Worm (Caenorhabditis elegans): ENCODE results near the gene C52E4.12.
"Not testable (repeated sequence)": the region's sequence is repeated elsewhere in the genome, so short reads cannot be mapped to it uniquely, and the experiment has no call there.

Gene C52E4.12

DNA sequence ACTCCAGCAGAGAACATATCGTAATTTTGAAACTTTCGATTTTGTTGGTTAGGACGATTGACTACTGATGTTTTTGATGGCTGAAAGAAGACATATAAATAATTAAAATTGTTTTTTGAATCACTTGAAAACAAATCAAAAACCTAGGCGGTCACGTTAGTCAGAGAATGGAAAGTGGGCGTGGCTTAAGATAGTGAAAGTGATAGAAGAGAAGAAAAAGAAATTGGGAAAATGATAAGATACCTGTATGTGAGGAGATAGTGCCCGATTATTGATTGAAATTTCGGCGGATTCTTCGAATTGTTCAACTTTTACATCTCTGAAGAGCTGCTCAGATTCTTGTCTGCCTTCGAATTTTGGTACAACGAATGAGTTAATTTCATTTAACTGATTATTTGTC, 15.7 kb downstream of the C52E4.12 start:
- TF ChIP-seq flt-1 (GFP tag; IDR thresholded peaks at IDR 0.05), result no peak
- no peak for TF ChIP-seq hmg-4 (GFP tag; optimal IDR thresholded peaks at IDR 0.05)
- no peak for TF ChIP-seq tbx-37 (GFP tag; conservative IDR thresholded peaks at IDR 0.05)
- TF ChIP-seq B0310.2 (tag; optimal IDR thresholded peaks at IDR 0.05), result no peak
- TF ChIP-seq aly-1 (tag; optimal IDR thresholded peaks at IDR 0.05), result no peak
- TF ChIP-seq sea-1 (GFP tag; conservative IDR thresholded peaks at IDR 0.05), result no peak
- TF ChIP-seq hmbx-1 (tag; optimal IDR thresholded peaks at IDR 0.05), result no peak
- no peak for TF ChIP-seq scrt-1 (GFP tag; IDR thresholded peaks at IDR 0.05)
- TF ChIP-seq ceh-36 (tag; optimal IDR thresholded peaks at IDR 0.05), result no peak
- no peak for TF ChIP-seq ama-1 (optimal IDR thresholded peaks at IDR 0.05)
- TF ChIP-seq ceh-13 (GFP tag; optimal IDR thresholded peaks at IDR 0.05), result no peak
- no peak for TF ChIP-seq tra-4 (tag; optimal IDR thresholded peaks at IDR 0.05)
- TF ChIP-seq F13C5.2 (tag; optimal IDR thresholded peaks at IDR 0.05), result no peak
- TF ChIP-seq ets-7 (tag; optimal IDR thresholded peaks at IDR 0.05), result no peak
- no peak for TF ChIP-seq hnd-1 (tag; optimal IDR thresholded peaks at IDR 0.05)
- TF ChIP-seq tbx-11 (GFP tag; IDR thresholded peaks at IDR 0.05), result no peak
- no peak for TF ChIP-seq pes-1 (GFP tag; IDR thresholded peaks at IDR 0.05)

DNA sequence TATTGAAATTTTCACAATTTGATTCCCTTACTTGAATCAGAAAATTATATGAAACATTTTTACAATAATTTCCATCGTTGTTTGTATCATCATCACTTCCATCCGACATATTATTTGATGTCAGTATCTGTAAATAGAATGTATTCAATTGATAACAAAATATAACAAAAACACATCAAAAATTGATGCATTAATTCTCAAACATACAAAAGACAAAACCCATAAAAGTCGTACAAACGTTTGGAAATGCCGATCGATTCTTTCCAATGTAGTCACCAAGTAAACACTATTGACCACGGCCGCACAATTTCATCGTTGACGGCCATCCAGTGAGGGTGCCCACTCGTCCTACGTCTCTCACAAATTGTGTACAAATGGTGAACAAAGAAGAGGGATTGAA, 17.3 kb downstream of the C52E4.12 start, which contains the start of gene add-2:
add-2 (minus strand) TSS at position 109 of the 400 bp plus-strand sequence.
- TF ChIP-seq ama-1 (optimal IDR thresholded peaks at IDR 0.05) (no peak), tbx-37 (GFP tag; conservative IDR thresholded peaks at IDR 0.05) (no peak), tbx-11 (GFP tag; IDR thresholded peaks at IDR 0.05) (no peak), F13C5.2 (tag; optimal IDR thresholded peaks at IDR 0.05) (no peak), hmbx-1 (tag; optimal IDR thresholded peaks at IDR 0.05) (no peak), aly-1 (tag; optimal IDR thresholded peaks at IDR 0.05) (no peak), scrt-1 (GFP tag; IDR thresholded peaks at IDR 0.05) (no peak), ceh-13 (GFP tag; optimal IDR thresholded peaks at IDR 0.05) (no peak), ets-7 (tag; optimal IDR thresholded peaks at IDR 0.05) (no peak), B0310.2 (tag; optimal IDR thresholded peaks at IDR 0.05) (no peak), tra-4 (tag; optimal IDR thresholded peaks at IDR 0.05) (no peak), flt-1 (GFP tag; IDR thresholded peaks at IDR 0.05) (no peak), ceh-36 (tag; optimal IDR thresholded peaks at IDR 0.05) (no peak), hnd-1 (tag; optimal IDR thresholded peaks at IDR 0.05) (no peak), sea-1 (GFP tag; conservative IDR thresholded peaks at IDR 0.05) (no peak), hmg-4 (GFP tag; optimal IDR thresholded peaks at IDR 0.05) (no peak), pes-1 (GFP tag; IDR thresholded peaks at IDR 0.05) (no peak)

DNA sequence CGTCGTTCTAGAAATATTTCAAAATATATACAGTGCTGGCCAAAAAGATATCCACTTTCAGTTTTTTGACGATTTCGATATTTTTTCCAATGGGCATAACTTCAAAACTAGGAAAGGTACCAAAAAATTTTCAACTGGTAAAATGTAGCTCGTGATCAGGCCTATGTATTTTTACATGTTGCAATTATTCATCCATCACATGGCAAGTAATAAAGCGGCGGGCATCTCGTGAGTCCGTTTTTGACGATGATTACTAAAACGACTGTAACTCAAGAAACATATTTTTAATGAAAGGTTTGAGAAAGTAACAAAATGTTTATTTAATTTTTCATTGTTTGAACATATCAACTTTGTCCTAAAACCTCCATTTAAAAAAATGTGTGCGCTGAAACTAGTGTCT, 24.1 kb downstream of the C52E4.12 start, which contains the start of gene F10C2.3:
F10C2.3 (plus strand) TSS at position 301 of the 400 bp plus-strand sequence.
- TF ChIP-seq B0310.2 (tag; optimal IDR thresholded peaks at IDR 0.05); flt-1 (GFP tag; IDR thresholded peaks at IDR 0.05); aly-1 (tag; optimal IDR thresholded peaks at IDR 0.05): not testable (repeated sequence)

DNA sequence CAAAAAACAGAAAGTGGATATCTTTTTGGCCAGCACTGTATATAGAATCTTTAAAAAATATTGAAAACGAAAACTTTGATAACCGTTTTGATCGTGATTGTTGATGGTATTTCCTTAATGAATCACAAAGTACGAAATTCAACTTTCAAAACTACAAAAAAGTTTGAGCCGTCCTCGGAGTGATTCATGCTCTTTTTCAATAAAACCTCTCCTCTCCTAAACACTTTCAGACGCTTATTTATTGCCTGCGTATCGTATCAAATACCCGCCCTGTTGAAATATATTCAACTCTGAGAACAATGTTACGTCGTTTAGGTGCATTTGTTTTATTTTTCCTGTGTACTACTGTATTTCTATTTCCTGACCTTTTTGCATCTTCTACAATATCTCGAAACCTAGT, 25.0 kb downstream of the C52E4.12 start:
- no peak for TF ChIP-seq ama-1 (optimal IDR thresholded peaks at IDR 0.05)
- no peak for TF ChIP-seq ceh-36 (tag; optimal IDR thresholded peaks at IDR 0.05)
- TF ChIP-seq hmbx-1 (tag; optimal IDR thresholded peaks at IDR 0.05), result no peak
- no peak for TF ChIP-seq F13C5.2 (tag; optimal IDR thresholded peaks at IDR 0.05)
- TF ChIP-seq tbx-37 (GFP tag; conservative IDR thresholded peaks at IDR 0.05), result no peak
- no peak for TF ChIP-seq flt-1 (GFP tag; IDR thresholded peaks at IDR 0.05)
- TF ChIP-seq hnd-1 (tag; optimal IDR thresholded peaks at IDR 0.05), result no peak
- no peak for TF ChIP-seq tra-4 (tag; optimal IDR thresholded peaks at IDR 0.05)
- no peak for TF ChIP-seq scrt-1 (GFP tag; IDR thresholded peaks at IDR 0.05)
- TF ChIP-seq aly-1 (tag; optimal IDR thresholded peaks at IDR 0.05), result no peak

DNA sequence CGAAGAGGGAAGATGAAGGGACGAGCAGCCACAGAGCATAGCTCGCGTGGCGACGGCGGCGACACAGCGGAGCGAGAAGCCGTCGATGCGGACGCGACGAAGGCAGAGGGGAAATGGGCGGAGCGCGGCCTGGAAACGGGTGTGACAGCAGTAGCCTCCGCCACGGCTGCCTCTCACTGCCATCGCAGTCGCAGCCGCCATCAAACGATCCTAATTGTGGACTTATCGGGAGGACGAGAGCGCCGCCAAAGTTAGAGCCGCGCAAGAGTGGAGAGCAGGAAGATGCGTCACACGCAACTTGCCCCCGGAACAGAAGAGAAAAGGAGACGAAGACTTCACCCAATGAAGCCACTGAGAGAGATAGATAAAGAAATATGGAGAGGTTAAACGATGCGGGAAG, 28.3 kb downstream of the C52E4.12 start:
- TF ChIP-seq scrt-1 (GFP tag; IDR thresholded peaks at IDR 0.05) (peak; percentile 67; the same call in 1 of the 2 replicates), hnd-1 (tag; optimal IDR thresholded peaks at IDR 0.05) (no peak), aly-1 (tag; optimal IDR thresholded peaks at IDR 0.05) (peak; percentile 62), ceh-36 (tag; optimal IDR thresholded peaks at IDR 0.05) (no peak)

DNA sequence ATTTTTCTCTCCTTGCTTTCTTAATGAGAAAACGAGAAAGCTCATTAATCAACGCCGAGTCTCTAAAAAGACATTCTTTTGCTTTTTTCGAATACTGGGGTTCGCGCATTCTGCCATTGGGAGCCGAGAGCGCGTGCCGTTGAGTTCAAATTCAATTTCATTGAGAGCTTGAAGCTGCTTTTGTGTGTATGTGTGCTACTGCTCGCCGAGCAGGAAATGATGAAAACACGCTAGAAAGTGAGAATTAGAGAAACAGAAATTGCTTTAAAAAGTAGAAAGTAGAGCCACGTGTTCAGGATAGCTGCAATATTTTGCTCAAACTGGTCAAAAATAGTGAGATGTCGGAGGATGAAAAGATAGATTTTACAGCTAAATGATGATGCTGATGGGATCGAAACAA, 29.7 kb downstream of the C52E4.12 start:
- TF ChIP-seq ets-7 (tag; optimal IDR thresholded peaks at IDR 0.05) (no peak), hnd-1 (tag; optimal IDR thresholded peaks at IDR 0.05) (no peak), F13C5.2 (tag; optimal IDR thresholded peaks at IDR 0.05) (no peak), tbx-37 (GFP tag; conservative IDR thresholded peaks at IDR 0.05) (no peak), tbx-11 (GFP tag; IDR thresholded peaks at IDR 0.05) (no peak), scrt-1 (GFP tag; IDR thresholded peaks at IDR 0.05) (no peak), tra-4 (tag; optimal IDR thresholded peaks at IDR 0.05) (no peak), ama-1 (optimal IDR thresholded peaks at IDR 0.05) (no peak), flt-1 (GFP tag; IDR thresholded peaks at IDR 0.05) (no peak)

DNA sequence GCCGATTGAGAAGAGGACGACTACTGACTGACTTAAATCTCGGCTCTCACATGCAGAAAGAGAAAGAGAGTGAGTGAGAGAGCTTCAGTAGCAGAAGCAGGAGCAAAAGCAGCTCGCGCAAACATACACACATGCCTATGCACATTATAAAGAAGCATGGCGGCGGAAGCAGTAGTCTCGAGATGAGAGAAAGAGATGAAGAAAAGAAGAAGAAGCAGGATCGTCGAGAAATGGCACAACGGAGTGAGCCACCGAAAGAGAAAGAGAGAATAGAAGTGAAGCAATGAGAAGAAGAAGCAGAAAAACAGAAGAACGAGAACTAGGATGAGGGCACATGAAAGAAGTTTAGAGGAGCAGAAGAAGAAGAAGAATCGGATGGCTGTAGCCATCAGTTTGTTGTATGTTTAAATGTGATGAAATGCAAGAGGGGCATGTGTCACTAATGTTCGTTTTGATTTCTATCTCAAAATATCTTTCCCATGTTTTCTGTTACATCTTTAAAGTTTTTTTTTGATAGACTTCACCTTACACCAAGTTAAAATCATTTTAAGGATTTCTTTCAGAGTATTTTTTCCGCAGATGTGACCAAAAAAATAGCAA, 31.0 kb downstream of the C52E4.12 start:
- no peak for TF ChIP-seq scrt-1 (GFP tag; IDR thresholded peaks at IDR 0.05)
- TF ChIP-seq F13C5.2 (tag; optimal IDR thresholded peaks at IDR 0.05), result no peak
- no peak for TF ChIP-seq ets-7 (tag; optimal IDR thresholded peaks at IDR 0.05)
- no peak for TF ChIP-seq tbx-37 (GFP tag; conservative IDR thresholded peaks at IDR 0.05)
- no peak for TF ChIP-seq aly-1 (tag; optimal IDR thresholded peaks at IDR 0.05)
- no peak for TF ChIP-seq hmg-4 (GFP tag; optimal IDR thresholded peaks at IDR 0.05)
- no peak for TF ChIP-seq ama-1 (optimal IDR thresholded peaks at IDR 0.05)
- TF ChIP-seq hnd-1 (tag; optimal IDR thresholded peaks at IDR 0.05), result no peak
- TF ChIP-seq ceh-13 (GFP tag; optimal IDR thresholded peaks at IDR 0.05), result no peak
- TF ChIP-seq hmbx-1 (tag; optimal IDR thresholded peaks at IDR 0.05), result no peak
- TF ChIP-seq pes-1 (GFP tag; IDR thresholded peaks at IDR 0.05), result no peak
- no peak for TF ChIP-seq tra-4 (tag; optimal IDR thresholded peaks at IDR 0.05)
- no peak for TF ChIP-seq sea-1 (GFP tag; conservative IDR thresholded peaks at IDR 0.05)
- TF ChIP-seq tbx-11 (GFP tag; IDR thresholded peaks at IDR 0.05), result no peak
- TF ChIP-seq ceh-36 (tag; optimal IDR thresholded peaks at IDR 0.05), result no peak
- no peak for TF ChIP-seq flt-1 (GFP tag; IDR thresholded peaks at IDR 0.05)
- no peak for TF ChIP-seq B0310.2 (tag; optimal IDR thresholded peaks at IDR 0.05)

All from whole organism, early embryonic.